Fruit fly (Drosophila melanogaster): ENCODE results near the gene CG32641.

Gene CG32641

DNA sequence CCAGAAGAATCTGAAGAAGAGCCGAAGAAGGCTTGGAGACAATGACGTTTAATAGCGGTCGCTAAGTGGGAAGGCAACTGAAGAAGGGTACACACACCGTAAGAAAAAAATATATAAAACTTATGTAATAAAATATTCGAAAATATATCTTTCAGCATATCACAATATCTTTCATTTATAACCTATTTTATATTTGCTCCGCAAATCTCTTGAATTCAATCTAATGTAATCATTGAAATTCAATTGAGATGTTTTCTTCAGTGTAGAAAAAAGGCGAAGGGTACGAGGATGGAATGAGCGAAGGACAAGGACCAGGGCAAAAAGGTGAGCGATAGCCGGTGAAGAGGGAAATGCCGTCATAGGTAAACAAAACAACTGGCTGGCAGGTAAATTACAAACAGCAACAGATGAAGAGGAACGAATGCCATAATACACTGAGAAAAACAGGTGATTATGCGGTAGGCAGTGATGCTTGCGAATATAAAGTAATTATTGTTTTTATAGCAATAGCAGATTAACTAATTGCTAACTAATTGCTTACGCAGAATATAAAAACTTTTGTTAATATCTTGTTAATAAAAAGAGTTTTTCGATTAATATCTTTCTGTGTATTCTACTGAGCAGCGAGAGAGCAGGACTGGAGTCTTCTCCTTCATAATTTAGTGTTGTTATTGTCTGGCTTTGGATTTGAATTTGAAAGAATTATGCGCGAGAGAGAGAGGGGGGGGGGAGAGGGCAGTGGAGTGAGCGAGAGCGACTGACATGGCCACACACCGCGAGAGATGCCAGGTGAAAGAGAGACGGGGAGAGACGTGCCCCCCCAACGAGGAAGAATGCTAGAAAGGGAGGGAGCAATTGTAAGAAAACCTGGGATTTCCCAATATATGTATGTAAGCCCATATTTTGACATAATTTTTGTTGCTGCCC lies 49.8 kb downstream of the CG32641 start (continued):
- TF ChIP-seq CHES-1-like (GFP tag; optimal IDR thresholded peaks at IDR 0.05) (peak; percentile 77), dpn (GFP tag; optimal IDR thresholded peaks at IDR 0.05) (peak; percentile 71 to 82), btn (GFP tag; optimal IDR thresholded peaks at IDR 0.05) (peak; percentile 44), slp2 (GFP tag; optimal IDR thresholded peaks at IDR 0.05) (peak; percentile 65), CG17186 (GFP tag; optimal IDR thresholded peaks at IDR 0.05) (peak; percentile 16), hbn (GFP tag; IDR thresholded peaks at IDR 0.05; ENCODE audit: partially characterized antibody) (no peak), oc (tag; optimal IDR thresholded peaks at IDR 0.05) (peak; percentile 41), CG17385 (GFP tag; optimal IDR thresholded peaks at IDR 0.05) (peak; percentile 69), chif (GFP tag; optimal IDR thresholded peaks at IDR 0.05) (peak; percentile 82 to 92), CG8944 (GFP tag; optimal IDR thresholded peaks at IDR 0.05) (peak; percentile 70), eve (GFP tag; optimal IDR thresholded peaks at IDR 0.05) (peak; percentile 74 to 94), CG1603 (tag; optimal IDR thresholded peaks at IDR 0.05) (peak; percentile 79), Ets65A (GFP tag) (peak; percentile 98), gt (GFP tag; IDR thresholded peaks at IDR 0.05) (peak; percentile 65), dati (GFP tag; IDR thresholded peaks at IDR 0.05) (no peak), CG31388 (GFP tag; optimal IDR thresholded peaks at IDR 0.05) (peak; percentile 61), Trl (optimal IDR thresholded peaks at IDR 0.05) (peak; percentile 23 to 47), Trl (GFP tag; optimal IDR thresholded peaks at IDR 0.05) (peak; percentile 84), Kr (GFP tag; optimal IDR thresholded peaks at IDR 0.05) (peak; percentile 86), CG4730 (GFP tag; IDR thresholded peaks at IDR 0.05) (peak; percentile 81), Nf-YB (GFP tag; optimal IDR thresholded peaks at IDR 0.05) (peak; percentile 65), ase (GFP tag; IDR thresholded peaks at IDR 0.05) (peak; percentile 68), repo (GFP tag; optimal IDR thresholded peaks at IDR 0.05) (peak; percentile 50), ssp (GFP tag; IDR thresholded peaks at IDR 0.05) (peak; percentile 74), lilli (GFP tag; optimal IDR thresholded peaks at IDR 0.05) (peak; percentile 88), CG4707 (GFP tag; optimal IDR thresholded peaks at IDR 0.05) (peak; percentile 18), CG6765 (GFP tag; optimal IDR thresholded peaks at IDR 0.05) (no peak), pfk (GFP tag; optimal IDR thresholded peaks at IDR 0.05) (no peak), CG4360 (GFP tag; IDR thresholded peaks at IDR 0.05) (peak; percentile 39; the same call in 1 of the 2 replicates), CkIIα-i1 (GFP tag; IDR thresholded peaks at IDR 0.05) (no peak), CG8359 (GFP tag; optimal IDR thresholded peaks at IDR 0.05; ENCODE audit: borderline replicate concordance) (peak; percentile 82), CG6175 (GFP tag; IDR thresholded peaks at IDR 0.05) (peak; percentile 74; the same call in 1 of the 3 replicates), tgo (GFP tag; IDR thresholded peaks at IDR 0.05) (peak; percentile 79), so (GFP tag; IDR thresholded peaks at IDR 0.05) (peak; percentile 78; the same call in 2 of the 3 replicates), Med (GFP tag) (peak; percentile 96), CG34376 (GFP tag; optimal IDR thresholded peaks at IDR 0.05) (no peak), cwo (GFP tag; optimal IDR thresholded peaks at IDR 0.05) (peak; percentile 55), vfl (GFP tag; optimal IDR thresholded peaks at IDR 0.05) (peak; percentile 49), zen (tag; optimal IDR thresholded peaks at IDR 0.05) (peak; percentile 97), Bgb (GFP tag; IDR thresholded peaks at IDR 0.05; ENCODE audit: partially characterized antibody) (no peak), NfI (GFP tag; optimal IDR thresholded peaks at IDR 0.05) (peak; percentile 54), trh (GFP tag; optimal IDR thresholded peaks at IDR 0.05) (peak; percentile 73), Ada2b (GFP tag; IDR thresholded peaks at IDR 0.05) (peak; percentile 84), croc (GFP tag; conservative IDR thresholded peaks at IDR 0.05) (peak; percentile 89), seq (GFP tag; IDR thresholded peaks at IDR 0.05) (peak; percentile 35; the same call in 1 of the 2 replicates), CG15479 (GFP tag; optimal IDR thresholded peaks at IDR 0.05) (peak; percentile 74), Bdp1 (GFP tag; optimal IDR thresholded peaks at IDR 0.05) (peak; percentile 45), CG10267 (tag; optimal IDR thresholded peaks at IDR 0.05) (peak; percentile 87), Max (GFP tag; optimal IDR thresholded peaks at IDR 0.05) (peak; percentile 75)

All from whole organism, embryonic.